Fruit fly (Drosophila melanogaster) whole organism, embryonic: Measurements from ENCODE around the gene CG14400.

Experiments used
- Aef1 ChIP-seq: fragments of 200-800 bp; sonication (Bioruptor generic); IDR thresholded peaks from 3 replicates; pipeline ENCODE4 v1.3.6; 2022; ENCODE audit warnings: missing biosample characterization, missing genetic modification characterization
- Bgb ChIP-seq: fragments of 200-800 bp; sonication (Bioruptor generic); IDR thresholded peaks from 2 replicates; pipeline ENCODE4 v1.3.6; 2022; ENCODE audit warnings: missing biosample characterization, missing genetic modification characterization; ENCODE audit not compliant: partially characterized antibody
- CG10267 ChIP-seq: fragments of 200-800 bp; sonication (Bioruptor generic); optimal IDR thresholded peaks from 2 replicates; lab custom pipeline; 2018; ENCODE audit warnings: missing biosample characterization, mild to moderate bottlenecking, missing genetic modification characterization, moderate library complexity
- CG10543 ChIP-seq: fragments of 200-800 bp; sonication (Bioruptor generic); optimal IDR thresholded peaks from 3 replicates; lab custom pipeline; 2017; ENCODE audit warnings: missing biosample characterization, mild to moderate bottlenecking, missing genetic modification characterization, moderate library complexity
- CG11456 ChIP-seq: fragments of 200-800 bp; sonication (Bioruptor generic); IDR thresholded peaks from 3 replicates; pipeline ENCODE4 v1.3.6; 2022; ENCODE audit warnings: missing biosample characterization, missing genetic modification characterization
- CG11696 ChIP-seq: fragments of 200-800 bp; sonication (Bioruptor generic); IDR thresholded peaks from 2 replicates; pipeline ENCODE4 v1.3.6; 2022; ENCODE audit warnings: missing biosample characterization, missing genetic modification characterization
- CG12071 ChIP-seq: fragments of 200-800 bp; sonication (Bioruptor generic); optimal IDR thresholded peaks from 3 replicates; lab custom pipeline; 2018; ENCODE audit warnings: missing biosample characterization, mild to moderate bottlenecking, missing genetic modification characterization
- CG12769 ChIP-seq: fragments of 200-800 bp; sonication (Bioruptor generic); optimal IDR thresholded peaks from 2 replicates; lab custom pipeline; 2019; ENCODE audit warnings: missing biosample characterization, mild to moderate bottlenecking, missing genetic modification characterization, moderate library complexity
- CG13894 ChIP-seq: fragments of 200-800 bp; sonication (Bioruptor generic); optimal IDR thresholded peaks from 3 replicates; lab custom pipeline; 2018; ENCODE audit warnings: missing biosample characterization, mild to moderate bottlenecking, missing genetic modification characterization, moderate library complexity
- CG14441 ChIP-seq: fragments of 200-800 bp; sonication (Bioruptor generic); IDR thresholded peaks from 2 replicates; pipeline ENCODE4 v1.3.6; 2022; ENCODE audit warnings: missing biosample characterization, missing genetic modification characterization
- CG16779 ChIP-seq: fragments of 200-800 bp; sonication (Bioruptor generic); IDR thresholded peaks from 2 replicates; pipeline ENCODE4 v1.3.6; 2022; ENCODE audit warnings: missing biosample characterization, missing genetic modification characterization
- CG17361 ChIP-seq: fragments of 200-800 bp; sonication (Bioruptor generic); IDR thresholded peaks from 3 replicates; pipeline ENCODE4 v1.3.6; 2022; ENCODE audit warnings: missing biosample characterization, missing genetic modification characterization
- CG18262 ChIP-seq: fragments of 200-800 bp; optimal IDR thresholded peaks from 3 replicates; lab custom pipeline; 2019; ENCODE audit warnings: missing biosample characterization, mild to moderate bottlenecking, missing genetic modification characterization, moderate library complexity
- CG31365 ChIP-seq: fragments of 200-800 bp; sonication (Bioruptor generic); optimal IDR thresholded peaks from 2 replicates; lab custom pipeline; 2018; ENCODE audit warnings: missing biosample characterization, mild to moderate bottlenecking, missing genetic modification characterization
- CG32532 ChIP-seq: fragments of 200-800 bp; sonication (Bioruptor generic); IDR thresholded peaks from 2 replicates; pipeline ENCODE4 v1.3.6; 2022; ENCODE audit warnings: missing biosample characterization, missing genetic modification characterization
- CG3847 ChIP-seq: fragments of 200-800 bp; sonication (Bioruptor generic); IDR thresholded peaks from 2 replicates; pipeline ENCODE4 v1.3.6; 2022; ENCODE audit warnings: missing biosample characterization, missing genetic modification characterization
- CG6791 ChIP-seq: fragments of 200-800 bp; sonication (Bioruptor generic); IDR thresholded peaks from 3 replicates; pipeline ENCODE4 v1.3.6; 2022; ENCODE audit warnings: missing biosample characterization, missing genetic modification characterization; ENCODE audit not compliant: partially characterized antibody
- CG7839 ChIP-seq: fragments of 200-800 bp; sonication (Bioruptor generic); optimal IDR thresholded peaks from 3 replicates; lab custom pipeline; 2018; ENCODE audit warnings: missing biosample characterization, mild to moderate bottlenecking, missing genetic modification characterization, moderate library complexity
- CG7928 ChIP-seq: fragments of 200-800 bp; sonication (Bioruptor generic); optimal IDR thresholded peaks from 2 replicates; lab custom pipeline; 2017; ENCODE audit warnings: missing biosample characterization, mild to moderate bottlenecking, missing genetic modification characterization
- CG8290 ChIP-seq, 3 experiments: fragments of 200-800 bp; sonication (Bioruptor generic); optimal IDR thresholded peaks; 2 replicates each; lab custom pipeline; 2016 to 2019; ENCODE audit warnings: missing biosample characterization in 3 of 3, missing genetic modification characterization in 3 of 3, mild to moderate bottlenecking in 2 of 3, moderate library complexity in 1 of 3
- D19B ChIP-seq: fragments of 200-800 bp; sonication (Bioruptor generic); optimal IDR thresholded peaks from 2 replicates; lab custom pipeline; 2017; ENCODE audit warnings: missing biosample characterization, mild to moderate bottlenecking, missing genetic modification characterization
- Dbx ChIP-seq: fragments of 200-800 bp; sonication (Bioruptor generic); IDR thresholded peaks from 3 replicates; pipeline ENCODE4 v1.3.6; 2022; ENCODE audit warnings: missing biosample characterization, missing genetic modification characterization
- Doc2 ChIP-seq: fragments of 200-800 bp; sonication (Bioruptor generic); IDR thresholded peaks from 2 replicates; pipeline ENCODE4 v1.3.6; 2022; ENCODE audit warnings: missing biosample characterization, missing genetic modification characterization
- Drgx ChIP-seq: fragments of 200-800 bp; sonication (Bioruptor generic); IDR thresholded peaks from 2 replicates; pipeline ENCODE4 v1.3.6; 2022; ENCODE audit warnings: missing biosample characterization, missing genetic modification characterization
- HmgD ChIP-seq: fragments of 200-800 bp; sonication (Bioruptor generic); optimal IDR thresholded peaks from 3 replicates; lab custom pipeline; 2016; ENCODE audit warnings: missing biosample characterization, missing genetic modification characterization
- MBD-R2 ChIP-seq: fragments of 200-800 bp; sonication (Bioruptor generic); IDR thresholded peaks from 2 replicates; pipeline ENCODE4 v1.3.6; 2022; ENCODE audit warnings: missing biosample characterization, missing genetic modification characterization
- Max ChIP-seq: fragments of 200-800 bp; sonication (Bioruptor generic); optimal IDR thresholded peaks from 2 replicates; lab custom pipeline; 2016; ENCODE audit warnings: missing biosample characterization, mild to moderate bottlenecking, missing genetic modification characterization
- Myb ChIP-seq: fragments of 200-800 bp; sonication (Bioruptor generic); optimal IDR thresholded peaks from 2 replicates; lab custom pipeline; 2016; ENCODE audit warnings: missing biosample characterization, missing genetic modification characterization
- Oli ChIP-seq: fragments of 200-800 bp; sonication (Bioruptor generic); optimal IDR thresholded peaks from 2 replicates; lab custom pipeline; 2018; ENCODE audit warnings: missing biosample characterization, mild to moderate bottlenecking, missing genetic modification characterization, moderate library complexity
- Pdp1 ChIP-seq, 2 experiments: fragments of 200-800 bp; sonication (Bioruptor generic); optimal IDR thresholded peaks; 3 replicates each; lab custom pipeline; 2016; ENCODE audit warnings: missing biosample characterization in 2 of 2, missing genetic modification characterization in 2 of 2, mild to moderate bottlenecking in 1 of 2, moderate library complexity in 1 of 2
- Sox102F ChIP-seq: fragments of 200-800 bp; sonication (Bioruptor generic); optimal IDR thresholded peaks from 2 replicates; lab custom pipeline; 2018; ENCODE audit warnings: missing biosample characterization, mild to moderate bottlenecking, missing genetic modification characterization, moderate library complexity
- TFAM ChIP-seq: fragments of 200-800 bp; sonication (Bioruptor generic); optimal IDR thresholded peaks from 2 replicates; lab custom pipeline; 2017; ENCODE audit warnings: missing biosample characterization, missing genetic modification characterization, inconsistent platforms
- ato ChIP-seq: fragments of 200-800 bp; sonication (Bioruptor generic); IDR thresholded peaks from 2 replicates; pipeline ENCODE4 v1.3.6; 2022; ENCODE audit warnings: missing biosample characterization, missing genetic modification characterization; ENCODE audit not compliant: partially characterized antibody
- cad ChIP-seq: fragments of >200 bp; optimal IDR thresholded peaks from 2 replicates; lab custom pipeline; 2017; ENCODE audit warnings: missing biosample characterization, missing genetic modification characterization
- caup ChIP-seq: fragments of 200-800 bp; sonication (Bioruptor generic); optimal IDR thresholded peaks from 3 replicates; lab custom pipeline; 2017; ENCODE audit warnings: missing biosample characterization, mild to moderate bottlenecking, missing genetic modification characterization, moderate library complexity; ENCODE audit not compliant: severe bottlenecking
- chinmo ChIP-seq: fragments of 200-800 bp; sonication (Bioruptor generic); IDR thresholded peaks from 4 replicates; pipeline ENCODE4 v1.3.6; 2022; ENCODE audit warnings: missing biosample characterization, missing genetic modification characterization; ENCODE audit not compliant: partially characterized antibody
- cwo ChIP-seq: fragments of 200-800 bp; sonication (Bioruptor generic); optimal IDR thresholded peaks from 3 replicates; lab custom pipeline; 2017; ENCODE audit warnings: missing biosample characterization, missing genetic modification characterization, mild to moderate bottlenecking, moderate library complexity, missing genetic modification reagents
- da ChIP-seq: fragments of 200-800 bp; sonication (Bioruptor generic); optimal IDR thresholded peaks from 2 replicates; lab custom pipeline; 2016; ENCODE audit warnings: missing biosample characterization, missing genetic modification characterization
- hkb ChIP-seq, 2 experiments: fragments of 200-800 bp in 1 of 2; fragments of >200 bp in 1 of 2; sonication (Bioruptor generic) in 1 of 2; IDR thresholded peaks in 1 of 2; optimal IDR thresholded peaks in 1 of 2; 2 replicates each; pipeline versions ENCODE4 v1.3.6 to Lab custom; 2017 to 2022; ENCODE audit warnings: missing biosample characterization in 1 of 2, missing genetic modification characterization in 1 of 2
- ind ChIP-seq: fragments of 200-800 bp; sonication (Bioruptor generic); optimal IDR thresholded peaks from 3 replicates; lab custom pipeline; 2016; ENCODE audit warnings: missing biosample characterization, missing genetic modification characterization
- mld ChIP-seq: fragments of 200-800 bp; sonication (Bioruptor generic); IDR thresholded peaks from 3 replicates; pipeline ENCODE4 v1.3.6; 2022; ENCODE audit warnings: missing biosample characterization, missing genetic modification characterization; ENCODE audit not compliant: partially characterized antibody
- nerfin-2 ChIP-seq: fragments of 200-800 bp; sonication (Bioruptor generic); IDR thresholded peaks from 2 replicates; pipeline ENCODE4 v1.3.6; 2022; ENCODE audit warnings: missing biosample characterization, missing genetic modification characterization; ENCODE audit not compliant: partially characterized antibody
- pan ChIP-seq, 4 experiments: fragments of >200 bp in 3 of 4; fragments of 200-800 bp in 1 of 4; sonication (Bioruptor generic) in 1 of 4; optimal IDR thresholded peaks in 3 of 4; IDR thresholded peaks in 1 of 4; 2 replicates each; pipeline versions ENCODE4 v1.3.6 to Lab custom; 2017 to 2022; ENCODE audit warnings: missing biosample characterization in 2 of 4, missing genetic modification characterization in 2 of 4, mixed read lengths in 1 of 4
- rib ChIP-seq: fragments of 200-800 bp; sonication (Bioruptor generic); IDR thresholded peaks from 2 replicates; pipeline ENCODE4 v1.3.6; 2022; ENCODE audit warnings: missing biosample characterization, missing genetic modification characterization
- sd ChIP-seq: fragments of 200-800 bp; sonication (Bioruptor generic); optimal IDR thresholded peaks from 3 replicates; lab custom pipeline; 2018; ENCODE audit warnings: missing biosample characterization, mild to moderate bottlenecking, missing genetic modification characterization, moderate library complexity
- slbo ChIP-seq: fragments of 200-800 bp; sonication (Bioruptor generic); IDR thresholded peaks from 2 replicates; pipeline ENCODE4 v1.3.6; 2022; ENCODE audit warnings: missing biosample characterization, missing genetic modification characterization

The CG14400 gene

DNA sequence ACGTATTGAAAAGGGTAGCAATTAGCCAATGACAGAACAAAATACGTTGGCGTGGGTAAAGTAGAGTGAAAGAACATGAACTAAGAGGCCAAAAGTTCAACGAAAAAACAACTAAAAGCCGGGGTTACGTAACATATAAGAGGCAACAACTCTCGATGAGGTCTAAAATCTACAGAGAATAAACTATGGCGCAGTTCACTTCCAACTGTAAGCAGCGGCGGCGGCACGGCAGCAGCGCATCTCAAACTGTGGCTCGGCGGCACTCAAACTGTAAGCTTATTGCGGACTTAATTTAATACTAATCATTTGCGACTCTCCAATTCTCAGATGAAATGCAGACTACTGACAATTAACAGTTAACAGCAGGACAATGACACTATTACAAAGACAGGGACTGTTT lies 16.8 kb upstream of the CG14400 start (continued):
- peak; percentile 59 for TF ChIP-seq nerfin-2 (GFP tag; lab: Robert Waterston, UW)
- 0 out of 3 replicates have a peak, but pooled peaks have one; percentile 43 for TF ChIP-seq mld
- no peak for TF ChIP-seq CG31365 (tag; lab: Kevin White, UChicago)
- TF ChIP-seq Pdp1 (GFP tag; optimal IDR thresholded peaks at IDR 0.05; lab: Kevin White, UChicago), result peak in 1 of 2 experiments; percentile 87
- TF ChIP-seq CG6791 (GFP tag; lab: Robert Waterston, UW), result peak; percentile 38; the same call in 1 of the 3 replicates
- TF ChIP-seq ato (GFP tag; lab: Robert Waterston, UW), result peak; percentile 22; the same call in 1 of the 2 replicates
- peak; percentile 97 for TF ChIP-seq cad (GFP tag; lab: Kevin White, UChicago)
- TF ChIP-seq Sox102F (GFP tag; lab: Kevin White, UChicago), result no peak

DNA sequence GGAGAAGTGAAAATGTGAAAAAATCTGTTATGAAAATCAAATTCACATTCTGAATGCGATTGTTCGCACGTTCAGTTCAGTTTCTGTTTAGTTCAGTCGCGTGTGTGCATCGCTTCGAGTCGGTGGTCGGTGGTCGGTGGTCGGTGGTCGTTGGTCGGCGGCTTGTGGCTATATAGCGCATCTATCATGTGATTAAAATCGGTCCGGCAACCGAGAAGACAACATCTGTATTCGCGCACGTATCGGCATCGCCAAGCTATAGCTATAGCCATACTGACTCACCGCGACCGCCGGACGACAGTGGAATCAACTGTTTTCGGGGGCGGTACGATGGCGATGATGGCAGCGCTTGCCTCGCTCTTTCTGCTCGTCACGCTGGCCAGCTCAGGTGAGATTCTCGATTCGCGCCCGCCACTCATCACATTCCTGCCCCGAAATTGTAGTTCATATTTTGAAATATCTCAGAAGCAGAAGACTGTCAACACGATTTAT lies 12.2 kb upstream of the CG14400 start, which contains the start of gene CG14401:
Gene CG14401, plus strand, starts transcription at position 51 of the 492 bp plus-strand sequence.
- TF ChIP-seq pan (optimal IDR thresholded peaks at IDR 0.05; lab: Kevin White, UChicago) (no peak), pan (GFP tag; optimal IDR thresholded peaks at IDR 0.05 in 1 of 2, IDR thresholded peaks at IDR 0.05 in 1 of 2) (peak in 1 of 2 experiments; percentile 25), CG7839 (no peak), Bgb (GFP tag; lab: Robert Waterston, UW) (peak; percentile 26; the same call in 1 of the 2 replicates), Max (GFP tag; lab: Kevin White, UChicago) (no peak), sd (tag; lab: Kevin White, UChicago) (peak; percentile 64), CG10267 (tag; lab: Kevin White, UChicago) (no peak), ind (no peak), CG16779 (GFP tag; lab: Robert Waterston, UW) (0 out of 2 replicates have a peak, but pooled peaks have one; percentile 55), CG12071 (GFP tag; lab: Kevin White, UChicago) (no peak), CG11456 (GFP tag; lab: Robert Waterston, UW) (no peak), CG18262 (tag; lab: Kevin White, UChicago) (no peak), D19B (no peak), slbo (no peak), TFAM (GFP tag; lab: Kevin White, UChicago) (no peak), CG13894 (tag; lab: Kevin White, UChicago) (peak; percentile 94), Aef1 (GFP tag; lab: Robert Waterston, UW) (no peak), Doc2 (GFP tag; lab: Robert Waterston, UW) (no peak), CG32532 (GFP tag; lab: Robert Waterston, UW) (0 out of 2 replicates have a peak, but pooled peaks have one; percentile 14), CG11696 (GFP tag; lab: Robert Waterston, UW) (no peak), Oli (tag; lab: Kevin White, UChicago) (no peak), CG8290 (GFP tag; optimal IDR thresholded peaks at IDR 0.05; lab: Kevin White, UChicago) (no peak), CG8290 (tag; optimal IDR thresholded peaks at IDR 0.05; lab: Kevin White, UChicago) (peak in 1 of 2 experiments; percentile 44), CG14441 (0 out of 2 replicates have a peak, but pooled peaks have one; percentile 25), cwo (GFP tag; lab: Kevin White, UChicago) (peak; percentile 41), CG12769 (tag; lab: Kevin White, UChicago) (peak; percentile 16), Dbx (GFP tag; lab: Robert Waterston, UW) (0 out of 3 replicates have a peak, but pooled peaks have one; percentile 42), CG3847 (GFP tag; lab: Robert Waterston, UW) (no peak), Myb (GFP tag; lab: Kevin White, UChicago) (no peak), rib (GFP tag; lab: Robert Waterston, UW) (no peak), hkb (optimal IDR thresholded peaks at IDR 0.05; lab: Kevin White, UChicago) (no peak), hkb (GFP tag; IDR thresholded peaks at IDR 0.05; lab: Robert Waterston, UW) (0 out of 2 replicates have a peak, but pooled peaks have one; percentile 25), caup (no peak), HmgD (GFP tag; lab: Kevin White, UChicago) (no peak), da (GFP tag; lab: Kevin White, UChicago) (no peak), MBD-R2 (GFP tag; lab: Robert Waterston, UW) (peak; percentile 20; the same call in 1 of the 2 replicates), chinmo (0 out of 4 replicates have a peak, but pooled peaks have one; percentile 64), CG17361 (GFP tag; lab: Robert Waterston, UW) (no peak), CG10543 (peak; percentile 72), CG7928 (GFP tag; lab: Kevin White, UChicago) (no peak), Drgx (peak; percentile 39; the same call in 1 of the 2 replicates)
